Worm (Caenorhabditis elegans) whole organism, L4 larva: Measurements from ENCODE around the gene F57C7.4.

ENCODE experiments used
- R02D3.7 ChIP-seq: fragments of 150-350 bp; sonication (generic microtip); optimal IDR thresholded peaks from 3 replicates; lab custom pipeline; 2014; ENCODE audit warnings: missing biosample characterization, missing genetic modification characterization
- egl-27 ChIP-seq: sonication (generic microtip); optimal IDR thresholded peaks from 3 replicates; lab custom pipeline; 2017; ENCODE audit warnings: missing biosample characterization, missing genetic modification reagents, missing genetic modification characterization
- fos-1 ChIP-seq: fragments of 150-350 bp; optimal IDR thresholded peaks from 2 replicates; lab custom pipeline; 2014; ENCODE audit warnings: missing biosample characterization, missing genetic modification characterization
- jun-1 ChIP-seq: fragments of 150-350 bp; optimal IDR thresholded peaks from 2 replicates; lab custom pipeline; 2014; ENCODE audit warnings: missing biosample characterization, missing genetic modification reagents, missing genetic modification characterization
- nhr-237 ChIP-seq: sonication (generic microtip); optimal IDR thresholded peaks from 2 replicates; lab custom pipeline; 2017; ENCODE audit warnings: missing biosample characterization, missing genetic modification characterization
- pqm-1 ChIP-seq: sonication (generic microtip); optimal IDR thresholded peaks from 2 replicates; lab custom pipeline; 2017; ENCODE audit warnings: missing biosample characterization, missing genetic modification characterization
- snpc-4 ChIP-seq: fragments of 150-350 bp; optimal IDR thresholded peaks from 2 replicates; lab custom pipeline; 2014; ENCODE audit warnings: missing biosample characterization, missing genetic modification characterization
- unc-62 ChIP-seq, 3 experiments: fragments of 150-350 bp in 1 of 3; sonication (generic microtip); optimal IDR thresholded peaks in 2 of 3; peaks in 1 of 3; 1 replicate in 1 of 3; 2 replicates in 2 of 3; lab custom pipeline; 2014 to 2017; ENCODE audit warnings: missing biosample characterization in 3 of 3, missing genetic modification characterization in 3 of 3, missing genetic modification reagents in 3 of 3, missing genotype in 1 of 3
- zfp-2 ChIP-seq: sonication (generic microtip); optimal IDR thresholded peaks from 2 replicates; lab custom pipeline; 2016; ENCODE audit warnings: mild to moderate bottlenecking, missing genetic modification characterization, missing compliant biosample characterization

ce11 chrX:10630952-10631351 is 41.6 kb upstream of the F57C7.4 start:
- TF ChIP-seq snpc-4 (tag; lab: Kevin White, UChicago) (no peak), nhr-237 (no peak), egl-27 (tag; lab: Kevin White, UChicago) (no peak), unc-62 (GFP tag; optimal IDR thresholded peaks at IDR 0.05 in 1 of 2; lab: Kevin White, UChicago) (peak in 1 of 2 experiments; percentile 85), unc-62 (tag; optimal IDR thresholded peaks at IDR 0.05; lab: Kevin White, UChicago) (no peak), zfp-2 (tag; lab: Kevin White, UChicago) (no peak), jun-1 (tag; lab: Kevin White, UChicago) (no peak), fos-1 (tag; lab: Kevin White, UChicago) (no peak), R02D3.7 (tag; lab: Kevin White, UChicago) (no peak), pqm-1 (tag; lab: Kevin White, UChicago) (no peak)
